Worm (Caenorhabditis elegans) whole organism, young adult: ENCODE data around the gene gcy-3.

Source experiments
- F37B4.10 ChIP-seq: fragments of 200-800 bp; sonication (Bioruptor generic); IDR thresholded peaks from 2 replicates; pipeline ENCODE4 v1.3.6; 2022; ENCODE audit warnings: missing genetic modification characterization, missing compliant biosample characterization
- Y67H2A.10 ChIP-seq: fragments of 200-800 bp; sonication (Bioruptor generic); conservative IDR thresholded peaks from 2 replicates; pipeline ENCODE4 v1.3.6; 2022; ENCODE audit warnings: missing genetic modification reagents, missing genetic modification characterization, missing compliant biosample characterization
- dpl-1 ChIP-seq: fragments of 150-350 bp; optimal IDR thresholded peaks from 2 replicates; lab custom pipeline; 2014; ENCODE audit warnings: missing biosample characterization, missing genetic modification reagents, missing genetic modification characterization
- him-1 ChIP-seq: sonication (generic microtip); optimal IDR thresholded peaks from 2 replicates; lab custom pipeline; 2016; ENCODE audit warnings: missing genotype, missing genetic modification reagents, missing genetic modification characterization, missing compliant biosample characterization
- unc-62 ChIP-seq: fragments of 150-350 bp; optimal IDR thresholded peaks from 2 replicates; lab custom pipeline; 2014; ENCODE audit warnings: missing biosample characterization, missing genetic modification reagents, missing genetic modification characterization
- ztf-3 ChIP-seq: fragments of 200-800 bp; sonication (Bioruptor generic); optimal IDR thresholded peaks from 2 replicates; lab custom pipeline; 2018; ENCODE audit warnings: mild to moderate bottlenecking, missing genetic modification characterization, missing compliant biosample characterization

- TF ChIP-seq him-1 (tag; lab: Kevin White, UChicago), result no peak
- TF ChIP-seq dpl-1, result no peak
- TF ChIP-seq ztf-3 (GFP tag; lab: Kevin White, UChicago), result no peak
- no peak for TF ChIP-seq Y67H2A.10
- TF ChIP-seq unc-62 (GFP tag; lab: Kevin White, UChicago), result no peak
- no peak for TF ChIP-seq F37B4.10
Measured at ce11 chrII:9481427-9481826, 25.7 kb downstream of the gcy-3 start.
